Worm (Caenorhabditis elegans) whole organism, young adult: ENCODE measurements around the gene F57G9.3.

Source experiments
- F23B12.7 ChIP-seq: sonication (generic microtip); optimal IDR thresholded peaks from 2 replicates; lab custom pipeline; 2017; ENCODE audit warnings: missing genetic modification characterization, mild to moderate bottlenecking, missing compliant biosample characterization, antibody characterized with exemption, moderate library complexity; ENCODE audit not compliant: insufficient read depth
- F33H1.4 ChIP-seq: fragments of 200-800 bp; sonication (Bioruptor generic); IDR thresholded peaks from 2 replicates; pipeline ENCODE4 v1.3.6; 2022; ENCODE audit warnings: missing genetic modification reagents, missing genetic modification characterization, missing compliant biosample characterization
- F57A8.1 ChIP-seq: fragments of 200-800 bp; sonication (Bioruptor generic); optimal IDR thresholded peaks from 2 replicates; lab custom pipeline; 2018; ENCODE audit warnings: mild to moderate bottlenecking, missing genetic modification characterization, moderate library complexity, missing compliant biosample characterization
- Y53G8AR.9 ChIP-seq: fragments of 200-800 bp; sonication (Bioruptor generic); conservative IDR thresholded peaks from 2 replicates; pipeline ENCODE4 v1.3.6; 2022; ENCODE audit warnings: missing genetic modification reagents, missing genetic modification characterization, missing compliant biosample characterization
- Y95B8A.8 ChIP-seq: fragments of 200-800 bp; sonication (Bioruptor generic); IDR thresholded peaks from 2 replicates; pipeline ENCODE4 v1.3.6; 2022; ENCODE audit warnings: missing genetic modification reagents, missing genetic modification characterization, missing compliant biosample characterization
- ZK185.1 ChIP-seq: sonication (generic microtip); optimal IDR thresholded peaks from 2 replicates; lab custom pipeline; 2016; ENCODE audit warnings: mild to moderate bottlenecking, missing genetic modification characterization, missing compliant biosample characterization; ENCODE audit not compliant: poor library complexity, severe bottlenecking
- akir-1 ChIP-seq: fragments of 200-800 bp; sonication (Bioruptor generic); optimal IDR thresholded peaks from 2 replicates; lab custom pipeline; 2018; ENCODE audit warnings: mild to moderate bottlenecking, missing genetic modification characterization, moderate library complexity, missing compliant biosample characterization
- ama-1 ChIP-seq, 3 experiments: fragments of 150-350 bp in 1 of 3; sonication (generic microtip) in 2 of 3; optimal IDR thresholded peaks; 2 replicates each; lab custom pipeline; 2014 to 2018; ENCODE audit warnings: missing biosample characterization in 2 of 3, missing genetic modification characterization in 2 of 3, missing genetic modification reagents in 2 of 3
- attf-3 ChIP-seq: fragments of 200-800 bp; sonication (Bioruptor generic); conservative IDR thresholded peaks from 2 replicates; pipeline ENCODE4 v1.3.6; 2022; ENCODE audit warnings: missing genetic modification reagents, missing genetic modification characterization, missing compliant biosample characterization
- bed-2 ChIP-seq: fragments of 200-800 bp; sonication (Bioruptor generic); IDR thresholded peaks from 2 replicates; pipeline ENCODE4 v1.3.6; 2022; ENCODE audit warnings: missing genetic modification reagents, missing genetic modification characterization, missing compliant biosample characterization
- cebp-1 ChIP-seq, 2 experiments: fragments of 200-800 bp in 1 of 2; sonication (Bioruptor generic) in 1 of 2; sonication (generic microtip) in 1 of 2; IDR thresholded peaks in 1 of 2; optimal IDR thresholded peaks in 1 of 2; 2 replicates each; pipeline versions ENCODE4 v1.3.6 to Lab custom; 2017 to 2022; ENCODE audit warnings: missing compliant biosample characterization in 2 of 2, missing genetic modification characterization in 2 of 2, mild to moderate bottlenecking in 1 of 2, missing genetic modification reagents in 1 of 2, moderate library complexity in 1 of 2
- ceh-27 ChIP-seq: fragments of 200-800 bp; sonication (Bioruptor generic); optimal IDR thresholded peaks from 2 replicates; lab custom pipeline; 2018; ENCODE audit warnings: mild to moderate bottlenecking, missing genetic modification characterization, moderate library complexity, missing compliant biosample characterization
- ceh-40 ChIP-seq: fragments of 200-800 bp; sonication (Bioruptor generic); IDR thresholded peaks from 2 replicates; pipeline ENCODE4 v1.3.6; 2022; ENCODE audit warnings: missing genetic modification characterization, missing compliant biosample characterization
- ceh-79 ChIP-seq: sonication (generic microtip); optimal IDR thresholded peaks from 2 replicates; lab custom pipeline; 2017; ENCODE audit warnings: mild to moderate bottlenecking, missing genetic modification characterization, missing compliant biosample characterization
- ceh-91 ChIP-seq: fragments of 200-800 bp; sonication (Bioruptor generic); IDR thresholded peaks from 2 replicates; pipeline ENCODE4 v1.3.6; 2022; ENCODE audit warnings: missing genetic modification reagents, missing genetic modification characterization, missing compliant biosample characterization
- dpl-1 ChIP-seq: fragments of 150-350 bp; optimal IDR thresholded peaks from 2 replicates; lab custom pipeline; 2014; ENCODE audit warnings: missing biosample characterization, missing genetic modification reagents, missing genetic modification characterization
- egrh-3 ChIP-seq: fragments of 200-800 bp; sonication (Bioruptor generic); IDR thresholded peaks from 2 replicates; pipeline ENCODE4 v1.3.6; 2022; ENCODE audit warnings: missing genetic modification reagents, missing genetic modification characterization, missing compliant biosample characterization
- hlh-12 ChIP-seq: sonication (generic microtip); optimal IDR thresholded peaks from 2 replicates; lab custom pipeline; 2016; ENCODE audit warnings: missing genetic modification characterization, missing compliant biosample characterization
- hrde-1 ChIP-seq: sonication (generic microtip); optimal IDR thresholded peaks from 2 replicates; lab custom pipeline; 2016; ENCODE audit warnings: missing genetic modification characterization, mild to moderate bottlenecking, missing compliant biosample characterization, moderate library complexity, missing genotype, missing genetic modification reagents, borderline replicate concordance
- let-607 ChIP-seq, 2 experiments: fragments of 200-800 bp in 1 of 2; sonication (Bioruptor generic) in 1 of 2; sonication (generic microtip) in 1 of 2; optimal IDR thresholded peaks; 2 replicates each; lab custom pipeline; 2016 to 2018; ENCODE audit warnings: mild to moderate bottlenecking in 2 of 2, missing compliant biosample characterization in 2 of 2, missing genetic modification characterization in 2 of 2, moderate library complexity in 2 of 2, missing genotype in 1 of 2
- lin-35 ChIP-seq, 3 experiments: fragments of 150-350 bp in 2 of 3; sonication (generic microtip) in 1 of 3; optimal IDR thresholded peaks; 2 replicates each; lab custom pipeline; 2014 to 2018; ENCODE audit warnings: missing biosample characterization in 3 of 3, missing genetic modification characterization in 3 of 3, missing genetic modification reagents in 3 of 3
- lir-1 ChIP-seq: fragments of 200-800 bp; sonication (Bioruptor generic); conservative IDR thresholded peaks from 2 replicates; pipeline ENCODE4 v1.3.6; 2022; ENCODE audit warnings: missing genetic modification reagents, missing genetic modification characterization, missing compliant biosample characterization
- nfyb-1 ChIP-seq: fragments of 200-800 bp; sonication (Bioruptor generic); IDR thresholded peaks from 2 replicates; pipeline ENCODE4 v1.3.6; 2022; ENCODE audit warnings: missing genetic modification reagents, missing genetic modification characterization, missing compliant biosample characterization
- rec-8 ChIP-seq, 2 experiments: sonication (generic microtip); optimal IDR thresholded peaks; 2 replicates each; lab custom pipeline; 2016; ENCODE audit warnings: mild to moderate bottlenecking in 2 of 2, missing genetic modification characterization in 2 of 2, missing genetic modification reagents in 2 of 2, missing genotype in 2 of 2, missing biosample characterization in 1 of 2, missing compliant biosample characterization in 1 of 2, moderate library complexity in 1 of 2
- rpc-1 ChIP-seq, 2 experiments: fragments of 150-350 bp in 1 of 2; sonication (generic microtip) in 1 of 2; optimal IDR thresholded peaks; 2 replicates each; lab custom pipeline; 2014 to 2018; ENCODE audit warnings: missing biosample characterization in 1 of 2, missing genetic modification characterization in 1 of 2, missing genetic modification reagents in 1 of 2, missing genotype in 1 of 2
- tbp1 ChIP-seq: fragments of 200-800 bp; sonication (Bioruptor generic); optimal IDR thresholded peaks from 2 replicates; lab custom pipeline; 2018; ENCODE audit warnings: mild to moderate bottlenecking, missing genetic modification characterization, missing compliant biosample characterization
- tbx-9 ChIP-seq: sonication (generic microtip); optimal IDR thresholded peaks from 2 replicates; lab custom pipeline; 2016; ENCODE audit warnings: borderline replicate concordance, missing genetic modification characterization, inconsistent platforms, missing compliant biosample characterization
- unc-130 ChIP-seq: sonication (generic microtip); optimal IDR thresholded peaks from 2 replicates; lab custom pipeline; 2016; ENCODE audit warnings: missing genetic modification reagents, missing genetic modification characterization, missing compliant biosample characterization
- ztf-22 ChIP-seq: fragments of 200-800 bp; sonication (Bioruptor generic); optimal IDR thresholded peaks from 2 replicates; lab custom pipeline; 2018; ENCODE audit warnings: mild to moderate bottlenecking, missing genetic modification characterization, moderate library complexity, missing compliant biosample characterization
- ztf-3 ChIP-seq: fragments of 200-800 bp; sonication (Bioruptor generic); optimal IDR thresholded peaks from 2 replicates; lab custom pipeline; 2018; ENCODE audit warnings: mild to moderate bottlenecking, missing genetic modification characterization, missing compliant biosample characterization
- ztf-6 ChIP-seq: fragments of 200-800 bp; sonication (Bioruptor generic); IDR thresholded peaks from 2 replicates; pipeline ENCODE4 v1.3.6; 2022; ENCODE audit warnings: missing genetic modification reagents, missing genetic modification characterization, missing compliant biosample characterization

Gene F57G9.3

DNA sequence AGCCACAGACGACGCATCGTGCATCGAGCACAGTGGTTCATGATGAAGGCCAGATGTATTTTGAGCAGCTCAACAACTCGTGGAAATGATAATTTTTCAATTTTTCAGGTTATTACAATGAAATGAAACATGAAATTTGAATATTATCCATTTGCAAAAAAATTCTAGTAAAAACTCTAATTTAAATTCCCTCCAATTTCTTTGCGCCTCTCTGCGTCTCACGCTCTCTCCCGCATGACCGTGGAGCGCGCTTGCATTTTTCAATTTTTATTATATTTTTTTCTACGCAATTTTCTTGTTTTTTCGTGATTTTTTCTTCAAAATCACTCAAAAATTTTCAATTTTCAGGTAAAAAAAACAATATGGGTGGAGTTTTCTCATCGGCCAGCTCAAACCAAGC lies 49.4 kb upstream of the F57G9.3 start, which contains the start of gene tag-281 (continued):
- TF ChIP-seq lin-35 (GFP tag; optimal IDR thresholded peaks at IDR 0.05; lab: Kevin White, UChicago) (peak; percentile 36 to 96 (median 75)), dpl-1 (peak; percentile 89), ceh-91 (peak; percentile 35; the same call in 1 of the 2 replicates), lir-1 (GFP tag; lab: Robert Waterston, UW) (0 out of 2 replicates have a peak, but pooled peaks have one; percentile 14), ztf-22 (GFP tag; lab: Kevin White, UChicago) (no peak), ceh-27 (no peak), Y53G8AR.9 (GFP tag; lab: Robert Waterston, UW) (peak; percentile 50; the same call in 1 of the 2 replicates), F33H1.4 (peak; percentile 73), unc-130 (GFP tag; lab: Kevin White, UChicago) (no peak), tbp1 (GFP tag; lab: Kevin White, UChicago) (peak; percentile 56), egrh-3 (no peak), bed-2 (GFP tag; lab: Robert Waterston, UW) (no peak), ceh-79 (tag; lab: Kevin White, UChicago) (no peak), ztf-3 (GFP tag; lab: Kevin White, UChicago) (no peak), rpc-1 (optimal IDR thresholded peaks at IDR 0.05; lab: Kevin White, UChicago) (no peak), rpc-1 (tag; optimal IDR thresholded peaks at IDR 0.05; lab: Kevin White, UChicago) (no peak)

DNA sequence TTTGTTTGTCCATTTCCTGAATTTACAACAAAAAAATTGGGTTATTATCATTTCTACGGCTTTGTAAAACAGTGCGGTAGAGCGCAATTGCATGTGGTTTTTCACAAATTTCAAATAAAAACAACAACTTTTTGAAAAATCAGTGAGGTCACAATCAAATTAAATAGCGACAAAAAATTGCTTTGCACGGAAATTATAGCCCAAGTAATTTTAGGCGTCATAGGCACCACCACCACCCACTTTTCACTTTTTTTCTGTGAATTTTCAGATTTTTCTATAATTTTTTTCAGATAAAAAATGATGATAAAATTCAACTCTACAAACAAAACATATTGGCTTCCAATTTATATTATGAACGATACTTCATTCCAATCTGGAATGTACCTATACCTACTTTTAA lies 47.3 kb upstream of the F57G9.3 start, which contains the start of gene sre-38:
Gene sre-38 (plus strand): TSS at position 301 of the 400 bp plus-strand sequence.
- TF ChIP-seq ZK185.1 (tag; lab: Kevin White, UChicago) = no peak
- TF ChIP-seq ztf-6 (GFP tag; lab: Robert Waterston, UW) = no peak
- TF ChIP-seq F23B12.7 (tag; lab: Kevin White, UChicago) = no peak
- TF ChIP-seq hrde-1 (tag; lab: Kevin White, UChicago) = no peak
- no peak for TF ChIP-seq hlh-12 (tag; lab: Kevin White, UChicago)

DNA sequence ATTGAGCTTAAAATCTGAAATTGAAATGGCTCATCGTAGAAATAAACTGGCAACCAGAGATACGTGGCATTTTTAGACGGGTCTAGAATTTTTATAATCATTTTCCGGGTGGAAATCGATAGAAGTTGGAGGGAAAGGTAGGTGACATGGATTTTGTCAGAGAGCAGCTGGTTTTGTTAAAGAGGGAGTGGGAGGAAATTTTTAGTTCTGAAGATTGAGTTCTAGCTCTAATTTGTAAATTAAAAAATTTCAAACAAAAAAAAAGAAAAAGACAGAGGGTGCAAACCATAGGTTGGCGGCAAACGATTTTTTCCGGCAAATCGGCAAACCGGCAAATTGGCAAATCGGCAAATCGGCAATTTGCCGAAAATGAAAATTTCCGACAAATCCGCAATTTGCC lies 46.6 kb upstream of the F57G9.3 start, which contains the start of gene sre-32:
Gene sre-32 (minus strand): TSS at position 101 of the 400 bp plus-strand sequence.
- TF ChIP-seq let-607 (tag; optimal IDR thresholded peaks at IDR 0.05; lab: Kevin White, UChicago) = no peak
- TF ChIP-seq nfyb-1 (GFP tag; lab: Robert Waterston, UW) = no peak

DNA sequence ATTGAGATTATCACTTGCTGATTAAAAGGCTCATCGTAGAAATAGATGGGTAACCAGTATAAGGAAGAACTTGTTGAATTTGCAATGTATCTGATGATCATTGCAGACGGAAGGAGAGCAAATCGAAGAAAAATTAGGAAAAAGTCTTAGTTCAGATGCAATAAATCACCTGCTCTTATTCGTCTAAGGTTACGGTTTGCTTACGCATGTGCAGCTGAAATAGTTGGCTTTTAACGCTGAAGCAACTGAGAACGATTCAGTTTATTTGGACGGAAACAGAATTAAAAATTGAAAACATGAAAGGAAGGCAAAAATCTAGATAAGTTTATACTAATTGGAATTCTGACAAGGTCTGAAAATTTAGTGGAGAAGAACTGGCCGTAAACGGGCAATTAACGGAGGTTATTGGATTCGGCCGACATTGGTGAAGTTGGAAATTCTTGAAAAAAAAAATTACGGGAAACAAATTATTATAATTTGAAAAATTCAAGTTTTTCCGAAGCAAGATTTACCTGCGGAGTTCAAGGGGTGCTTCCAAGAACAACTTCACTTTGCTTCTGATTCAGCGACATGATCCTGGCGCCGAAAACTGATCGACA lies 42.8 kb upstream of the F57G9.3 start, which contains the start of the genes sre-35 and sre-33:
Gene sre-35 (minus strand): TSS at position 101 of the 599 bp plus-strand sequence.
Gene sre-33 (plus strand): TSS at position 549 of the 599 bp plus-strand sequence.
- TF ChIP-seq cebp-1 (GFP tag; IDR thresholded peaks at IDR 0.05; lab: Robert Waterston, UW) (no peak), cebp-1 (tag; optimal IDR thresholded peaks at IDR 0.05; lab: Kevin White, UChicago) (no peak), ceh-40 (GFP tag; lab: Robert Waterston, UW) (no peak), hlh-12 (tag; lab: Kevin White, UChicago) (no peak), attf-3 (GFP tag; lab: Robert Waterston, UW) (no peak), tbx-9 (tag; lab: Kevin White, UChicago) (no peak), ama-1 (optimal IDR thresholded peaks at IDR 0.05; lab: Kevin White, UChicago) (no peak), ama-1 (GFP tag; optimal IDR thresholded peaks at IDR 0.05; lab: Kevin White, UChicago) (no peak), F57A8.1 (GFP tag; lab: Kevin White, UChicago) (no peak), akir-1 (no peak), rec-8 (tag; optimal IDR thresholded peaks at IDR 0.05; lab: Kevin White, UChicago) (no peak), Y95B8A.8 (no peak)
